Fruit fly (Drosophila melanogaster): ENCODE data around the gene snf.

DNA sequence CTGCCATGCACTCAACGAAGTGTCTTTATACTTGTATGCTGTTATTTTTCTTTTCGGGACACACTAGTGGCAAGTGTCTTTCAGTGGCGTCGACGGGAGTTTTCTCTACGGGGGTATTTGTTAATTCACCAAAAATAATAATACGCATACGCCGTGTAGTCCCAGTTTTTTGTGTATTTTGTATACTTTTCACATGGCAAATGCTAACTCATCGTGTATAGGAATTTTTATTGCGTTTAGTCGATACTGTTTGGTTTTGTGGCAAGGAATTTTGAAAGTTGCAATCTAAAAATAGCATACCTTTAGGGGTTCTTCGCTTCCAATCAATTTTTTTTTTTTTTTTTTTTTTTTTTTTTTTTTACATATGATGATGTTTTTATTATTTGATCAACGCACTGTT, 29.4 kb downstream of the snf start:
- TF ChIP-seq Blimp-1 (GFP tag; optimal IDR thresholded peaks at IDR 0.05) (no peak), fkh (GFP tag; optimal IDR thresholded peaks at IDR 0.05) (no peak), CG11294 (GFP tag; IDR thresholded peaks at IDR 0.05) (no peak), Smox (GFP tag; optimal IDR thresholded peaks at IDR 0.05) (no peak), Hr4 (GFP tag; optimal IDR thresholded peaks at IDR 0.05) (no peak), ss (GFP tag; optimal IDR thresholded peaks at IDR 0.05) (no peak), Met (GFP tag; optimal IDR thresholded peaks at IDR 0.05) (no peak), CG4318 (GFP tag; optimal IDR thresholded peaks at IDR 0.05) (no peak), vri (GFP tag; optimal IDR thresholded peaks at IDR 0.05) (no peak), Eip75B (GFP tag; optimal IDR thresholded peaks at IDR 0.05) (no peak)
